Fruit fly (Drosophila melanogaster) whole organism, embryonic: Measurements from ENCODE around the gene wrd.

Experiments used
- Awh ChIP-seq: fragments of 200-800 bp; sonication (Bioruptor generic); IDR thresholded peaks from 2 replicates; pipeline ENCODE4, ENCODE4 v1.3.6; 2022; ENCODE audit warnings: missing biosample characterization, missing genetic modification characterization
- Blimp-1 ChIP-seq: fragments of 200-800 bp; sonication (Bioruptor generic); optimal IDR thresholded peaks from 3 replicates; lab custom pipeline; 2018; ENCODE audit warnings: missing biosample characterization, missing genetic modification characterization, mild to moderate bottlenecking, moderate library complexity, missing genetic modification reagents
- CG11560 ChIP-seq: fragments of 200-800 bp; sonication (Bioruptor generic); IDR thresholded peaks from 3 replicates; pipeline ENCODE4 v1.3.6; 2022; ENCODE audit warnings: missing biosample characterization, missing genetic modification characterization
- CG11723 ChIP-seq: fragments of 200-800 bp; sonication (Bioruptor generic); optimal IDR thresholded peaks from 2 replicates; lab custom pipeline; 2017; ENCODE audit warnings: missing biosample characterization, mild to moderate bottlenecking, missing genetic modification characterization
- CG14014 ChIP-seq: fragments of 200-800 bp; sonication (Bioruptor generic); IDR thresholded peaks from 2 replicates; pipeline ENCODE4 v1.3.6; 2022; ENCODE audit warnings: missing biosample characterization, missing genetic modification characterization
- CG15514 ChIP-seq: fragments of 200-800 bp; sonication (Bioruptor generic); optimal IDR thresholded peaks from 3 replicates; lab custom pipeline; 2017; ENCODE audit warnings: missing biosample characterization, missing genetic modification characterization, mild to moderate bottlenecking, moderate library complexity, missing genetic modification reagents
- CG17328 ChIP-seq: fragments of 200-800 bp; sonication (Bioruptor generic); IDR thresholded peaks from 2 replicates; pipeline ENCODE4 v1.3.6; 2022; ENCODE audit warnings: missing biosample characterization, missing genetic modification characterization
- CG33557 ChIP-seq: fragments of 200-800 bp; sonication (Bioruptor generic); optimal IDR thresholded peaks from 2 replicates; lab custom pipeline; 2019; ENCODE audit warnings: missing biosample characterization, mild to moderate bottlenecking, missing genetic modification characterization, moderate library complexity
- CG34224 ChIP-seq: fragments of 200-800 bp; sonication (Bioruptor generic); IDR thresholded peaks from 3 replicates; pipeline ENCODE4 v1.3.6; 2022; ENCODE audit warnings: missing biosample characterization, missing genetic modification characterization; ENCODE audit not compliant: partially characterized antibody
- CG3726 ChIP-seq: fragments of 200-800 bp; sonication (Bioruptor generic); IDR thresholded peaks from 3 replicates; pipeline ENCODE4, ENCODE4 v1.3.6; 2022; ENCODE audit warnings: missing biosample characterization, missing genetic modification characterization
- CG4328 ChIP-seq: fragments of 200-800 bp; sonication (Bioruptor generic); optimal IDR thresholded peaks from 3 replicates; lab custom pipeline; 2017; ENCODE audit warnings: missing biosample characterization, missing genetic modification reagents, missing genetic modification characterization
- CG43689 ChIP-seq: fragments of 200-800 bp; sonication (Bioruptor generic); IDR thresholded peaks from 2 replicates; pipeline ENCODE4 v1.3.6; 2022; ENCODE audit warnings: missing biosample characterization, missing genetic modification characterization
- CG5245 ChIP-seq: fragments of 200-800 bp; sonication (Bioruptor generic); optimal IDR thresholded peaks from 3 replicates; lab custom pipeline; 2016; ENCODE audit warnings: missing biosample characterization, missing genetic modification characterization
- CG7745 ChIP-seq: fragments of 200-800 bp; sonication (Bioruptor generic); optimal IDR thresholded peaks from 2 replicates; lab custom pipeline; 2018; ENCODE audit warnings: missing biosample characterization, mild to moderate bottlenecking, missing genetic modification characterization, moderate library complexity
- CG8290 ChIP-seq, 3 experiments: fragments of 200-800 bp; sonication (Bioruptor generic); optimal IDR thresholded peaks; 2 replicates each; lab custom pipeline; 2016 to 2019; ENCODE audit warnings: missing biosample characterization in 3 of 3, missing genetic modification characterization in 3 of 3, mild to moderate bottlenecking in 2 of 3, moderate library complexity in 1 of 3
- CG8359 ChIP-seq: fragments of 200-800 bp; sonication (Bioruptor generic); optimal IDR thresholded peaks from 2 replicates; lab custom pipeline; 2017; ENCODE audit warnings: missing biosample characterization, mild to moderate bottlenecking, missing genetic modification characterization, borderline replicate concordance
- CG8478 ChIP-seq: fragments of >200 bp; optimal IDR thresholded peaks from 2 replicates; lab custom pipeline; 2018
- Dad ChIP-seq: fragments of 200-800 bp; sonication (Bioruptor generic); optimal IDR thresholded peaks from 3 replicates; lab custom pipeline; 2016; ENCODE audit warnings: missing biosample characterization, missing genetic modification characterization
- E2f1 ChIP-seq: fragments of 200-800 bp; sonication (Bioruptor generic); IDR thresholded peaks from 2 replicates; pipeline ENCODE4 v1.3.6; 2022; ENCODE audit warnings: missing biosample characterization, missing genetic modification characterization
- GATAe ChIP-seq: fragments of 200-800 bp; sonication (Bioruptor generic); conservative IDR thresholded peaks from 2 replicates; pipeline ENCODE4 v1.3.6; 2022; ENCODE audit warnings: missing biosample characterization, missing genetic modification characterization
- H15 ChIP-seq: fragments of 200-800 bp; sonication (Bioruptor generic); IDR thresholded peaks from 3 replicates; pipeline ENCODE4 v1.3.6; 2022; ENCODE audit warnings: missing biosample characterization, missing genetic modification characterization
- Hr78 ChIP-seq, 2 experiments: fragments of 200-800 bp in 1 of 2; fragments of >200 bp in 1 of 2; sonication (Bioruptor generic) in 1 of 2; optimal IDR thresholded peaks; 2 replicates each; lab custom pipeline; 2017 to 2019; ENCODE audit warnings: missing biosample characterization in 2 of 2, missing genetic modification characterization in 2 of 2, mild to moderate bottlenecking in 1 of 2, moderate library complexity in 1 of 2
- Hsf ChIP-seq: fragments of 200-800 bp; sonication (Bioruptor generic); optimal IDR thresholded peaks from 3 replicates; lab custom pipeline; 2016; ENCODE audit warnings: missing biosample characterization, missing genetic modification characterization
- Mad ChIP-seq: fragments of 200-800 bp; sonication (Bioruptor generic); optimal IDR thresholded peaks from 2 replicates; lab custom pipeline; 2016; ENCODE audit warnings: missing biosample characterization, missing genetic modification characterization
- NC2α ChIP-seq: fragments of 200-800 bp; sonication (Bioruptor generic); optimal IDR thresholded peaks from 2 replicates; lab custom pipeline; 2016; ENCODE audit warnings: missing biosample characterization, missing genetic modification characterization
- Pdp1 ChIP-seq, 2 experiments: fragments of 200-800 bp; sonication (Bioruptor generic); optimal IDR thresholded peaks; 3 replicates each; lab custom pipeline; 2016; ENCODE audit warnings: missing biosample characterization in 2 of 2, missing genetic modification characterization in 2 of 2, mild to moderate bottlenecking in 1 of 2, moderate library complexity in 1 of 2
- Ravus ChIP-seq: fragments of 200-800 bp; sonication (Bioruptor generic); IDR thresholded peaks from 2 replicates; pipeline ENCODE4 v1.3.6; 2022; ENCODE audit warnings: missing biosample characterization, missing genetic modification characterization
- Rfx ChIP-seq: fragments of 200-800 bp; sonication (Bioruptor generic); IDR thresholded peaks from 2 replicates; pipeline ENCODE4 v1.3.6; 2022; ENCODE audit warnings: missing biosample characterization, missing genetic modification characterization
- Sox102F ChIP-seq: fragments of 200-800 bp; sonication (Bioruptor generic); optimal IDR thresholded peaks from 2 replicates; lab custom pipeline; 2018; ENCODE audit warnings: missing biosample characterization, mild to moderate bottlenecking, missing genetic modification characterization, moderate library complexity
- ac ChIP-seq: fragments of 200-800 bp; sonication (Bioruptor generic); optimal IDR thresholded peaks from 3 replicates; lab custom pipeline; 2017; ENCODE audit warnings: missing biosample characterization, mild to moderate bottlenecking, missing genetic modification characterization
- bbx ChIP-seq: fragments of 200-800 bp; sonication (Bioruptor generic); IDR thresholded peaks from 2 replicates; pipeline ENCODE4 v1.3.6; 2022; ENCODE audit warnings: missing biosample characterization, missing genetic modification characterization; ENCODE audit not compliant: partially characterized antibody
- chinmo ChIP-seq: fragments of 200-800 bp; sonication (Bioruptor generic); IDR thresholded peaks from 4 replicates; pipeline ENCODE4 v1.3.6; 2022; ENCODE audit warnings: missing biosample characterization, missing genetic modification characterization; ENCODE audit not compliant: partially characterized antibody
- crc ChIP-seq: fragments of 200-800 bp; sonication (Bioruptor generic); optimal IDR thresholded peaks from 2 replicates; lab custom pipeline; 2016; ENCODE audit warnings: missing biosample characterization, missing genetic modification characterization
- ftz-f1 ChIP-seq: fragments of 200-800 bp; sonication (Bioruptor generic); optimal IDR thresholded peaks from 2 replicates; lab custom pipeline; 2016; ENCODE audit warnings: missing biosample characterization, missing genetic modification characterization
- grau ChIP-seq: fragments of 200-800 bp; optimal IDR thresholded peaks from 3 replicates; lab custom pipeline; 2019; ENCODE audit warnings: missing biosample characterization, mild to moderate bottlenecking, missing genetic modification characterization, moderate library complexity
- gt ChIP-seq: fragments of 200-800 bp; sonication (Bioruptor generic); IDR thresholded peaks from 2 replicates; pipeline ENCODE4 v1.3.6; 2022; ENCODE audit warnings: missing biosample characterization, missing genetic modification characterization
- her ChIP-seq: fragments of 200-800 bp; sonication (Bioruptor generic); optimal IDR thresholded peaks from 2 replicates; lab custom pipeline; 2016; ENCODE audit warnings: missing biosample characterization, missing genetic modification characterization
- inv ChIP-seq: fragments of 200-800 bp; sonication (Bioruptor generic); IDR thresholded peaks from 2 replicates; pipeline ENCODE4 v1.3.6; 2022; ENCODE audit warnings: missing biosample characterization, missing genetic modification characterization; ENCODE audit not compliant: partially characterized antibody
- prd ChIP-seq, 3 experiments: fragments of >200 bp in 2 of 3; fragments of 200-800 bp in 1 of 3; sonication (Bioruptor generic) in 1 of 3; optimal IDR thresholded peaks in 2 of 3; IDR thresholded peaks in 1 of 3; 2 replicates in 2 of 3; 3 replicates in 1 of 3; pipeline versions ENCODE4 v1.3.6 to Lab custom; 2017 to 2022; ENCODE audit warnings: missing biosample characterization in 1 of 3, missing genetic modification characterization in 1 of 3
- repo ChIP-seq: fragments of 200-800 bp; sonication (Bioruptor generic); optimal IDR thresholded peaks from 2 replicates; lab custom pipeline; 2016; ENCODE audit warnings: missing biosample characterization, missing genetic modification characterization
- sc ChIP-seq, 3 experiments: fragments of >200 bp in 2 of 3; fragments of 200-800 bp in 1 of 3; sonication (Bioruptor generic) in 1 of 3; optimal IDR thresholded peaks; 2 replicates in 2 of 3; 3 replicates in 1 of 3; lab custom pipeline; 2017; ENCODE audit warnings: mild to moderate bottlenecking in 1 of 3, missing biosample characterization in 1 of 3, missing genetic modification characterization in 1 of 3, missing genetic modification reagents in 1 of 3
- sens-2 ChIP-seq: fragments of 200-800 bp; sonication (Bioruptor generic); IDR thresholded peaks from 2 replicates; pipeline ENCODE4 v1.3.6; 2022; ENCODE audit warnings: missing biosample characterization, missing genetic modification characterization
- trh ChIP-seq: fragments of 200-800 bp; sonication (Bioruptor generic); optimal IDR thresholded peaks from 2 replicates; lab custom pipeline; 2016; ENCODE audit warnings: missing biosample characterization, missing genetic modification characterization
- tx ChIP-seq: fragments of 200-800 bp; sonication (Bioruptor generic); optimal IDR thresholded peaks from 2 replicates; lab custom pipeline; 2016; ENCODE audit warnings: missing biosample characterization, missing genetic modification characterization
- unpg ChIP-seq: fragments of 200-800 bp; sonication (Bioruptor generic); optimal IDR thresholded peaks from 3 replicates; lab custom pipeline; 2018; ENCODE audit warnings: missing biosample characterization, mild to moderate bottlenecking, missing genetic modification characterization, moderate library complexity
- vvl ChIP-seq: fragments of 200-800 bp; sonication (Bioruptor generic); IDR thresholded peaks from 2 replicates; pipeline ENCODE4 v1.3.6; 2022; ENCODE audit warnings: missing biosample characterization, missing genetic modification characterization
- wor ChIP-seq: fragments of 200-800 bp; sonication (Bioruptor generic); IDR thresholded peaks from 2 replicates; pipeline ENCODE4 v1.3.6; 2022; ENCODE audit warnings: missing biosample characterization, missing genetic modification characterization
- zen2 ChIP-seq: fragments of 200-800 bp; sonication (Bioruptor generic); IDR thresholded peaks from 3 replicates; pipeline ENCODE4 v1.3.6; 2022; ENCODE audit warnings: missing biosample characterization, missing genetic modification characterization; ENCODE audit not compliant: partially characterized antibody
- zfh1 ChIP-seq: fragments of 200-800 bp; sonication (Bioruptor generic); IDR thresholded peaks from 3 replicates; pipeline ENCODE4 v1.3.6; 2022; ENCODE audit warnings: missing biosample characterization, missing genetic modification characterization

Gene wrd

dm6 chr3R:18223434-18223833 is 55.9 kb downstream of the wrd start, which contains the start of the genes mTerf5 and Non3 (continued):
- no peak for TF ChIP-seq ac
- TF ChIP-seq CG7745 = no peak
- TF ChIP-seq unpg (GFP tag; lab: Kevin White, UChicago) = peak; percentile 69
- peak; percentile 58; the same call in 1 of the 3 replicates for TF ChIP-seq zfh1 (GFP tag; lab: Robert Waterston, UW)
- no peak for TF ChIP-seq Hr78 (GFP tag; optimal IDR thresholded peaks at IDR 0.05; lab: Kevin White, UChicago)
- TF ChIP-seq CG5245 = no peak
- peak; percentile 72; the same call in 1 of the 2 replicates for TF ChIP-seq bbx
- no peak for TF ChIP-seq crc (GFP tag; lab: Kevin White, UChicago)
- TF ChIP-seq E2f1 = peak; percentile 11; the same call in 1 of the 2 replicates
- no peak for TF ChIP-seq GATAe
- 0 out of 2 replicates have a peak, but pooled peaks have one; percentile 12 for TF ChIP-seq CG43689
- no peak for TF ChIP-seq CG14014 (GFP tag; lab: Robert Waterston, UW)
- no peak for TF ChIP-seq CG8478
- TF ChIP-seq CG8359 (GFP tag; lab: Kevin White, UChicago) = no peak
- peak; percentile 85 for TF ChIP-seq inv (GFP tag; lab: Robert Waterston, UW)
- TF ChIP-seq trh = no peak
- no peak; the same call in 1 of the 2 replicates for TF ChIP-seq Ravus (GFP tag; lab: Robert Waterston, UW)
- peak; percentile 83; the same call in 2 of the 3 replicates for TF ChIP-seq zen2 (GFP tag; lab: Robert Waterston, UW)
- no peak for TF ChIP-seq CG3726 (GFP tag; lab: Robert Waterston, UW)
- peak; percentile 91; the same call in 3 of the 4 replicates for TF ChIP-seq chinmo (GFP tag; lab: Robert Waterston, UW)
- no peak for TF ChIP-seq ftz-f1 (GFP tag; lab: Kevin White, UChicago)
- TF ChIP-seq gt (GFP tag; lab: Robert Waterston, UW) = no peak
- TF ChIP-seq repo (GFP tag; lab: Kevin White, UChicago) = peak; percentile 18
- TF ChIP-seq Blimp-1 (GFP tag; lab: Kevin White, UChicago) = peak; percentile 54
- no peak for TF ChIP-seq Awh (GFP tag; lab: Robert Waterston, UW)
- TF ChIP-seq prd (optimal IDR thresholded peaks at IDR 0.05; lab: Kevin White, UChicago) = no peak
- TF ChIP-seq prd (GFP tag; IDR thresholded peaks at IDR 0.05; lab: Robert Waterston, UW) = peak; percentile 66
- TF ChIP-seq Dad (GFP tag; lab: Kevin White, UChicago) = no peak
- peak; percentile 21 for TF ChIP-seq CG11723 (GFP tag; lab: Kevin White, UChicago)
- peak; percentile 17 for TF ChIP-seq Hsf (GFP tag; lab: Kevin White, UChicago)
- TF ChIP-seq Mad = no peak
- no peak for TF ChIP-seq wor (GFP tag; lab: Robert Waterston, UW)
- peak; percentile 51 for TF ChIP-seq CG17328 (GFP tag; lab: Robert Waterston, UW)
- TF ChIP-seq CG4328 (GFP tag; lab: Kevin White, UChicago) = peak; percentile 41
- TF ChIP-seq grau = peak; percentile 66
- TF ChIP-seq CG34224 (GFP tag; lab: Robert Waterston, UW) = peak; percentile 90
- TF ChIP-seq sens-2 (GFP tag; lab: Robert Waterston, UW) = no peak
- peak; percentile 47 for TF ChIP-seq CG33557
- TF ChIP-seq CG15514 (GFP tag; lab: Kevin White, UChicago) = peak; percentile 62
- peak; percentile 52 for TF ChIP-seq CG8290 (GFP tag; optimal IDR thresholded peaks at IDR 0.05; lab: Kevin White, UChicago)
- TF ChIP-seq CG8290 (tag; optimal IDR thresholded peaks at IDR 0.05; lab: Kevin White, UChicago) = peak in 1 of 2 experiments; percentile 20
- TF ChIP-seq Pdp1 (GFP tag; optimal IDR thresholded peaks at IDR 0.05; lab: Kevin White, UChicago) = peak in 1 of 2 experiments; percentile 30
- peak; percentile 64 for TF ChIP-seq Sox102F (GFP tag; lab: Kevin White, UChicago)
- peak; percentile 66 for TF ChIP-seq vvl (GFP tag; lab: Robert Waterston, UW)
- TF ChIP-seq CG11560 (tag; lab: Robert Waterston, UW) = no peak
- TF ChIP-seq H15 (GFP tag; lab: Robert Waterston, UW) = peak; percentile 15; the same call in 1 of the 3 replicates
- TF ChIP-seq tx (GFP tag; lab: Kevin White, UChicago) = no peak
- peak; percentile 59 for TF ChIP-seq Rfx (GFP tag; lab: Robert Waterston, UW)
- no peak for TF ChIP-seq sc (optimal IDR thresholded peaks at IDR 0.05; lab: Kevin White, UChicago)
- TF ChIP-seq sc (GFP tag; optimal IDR thresholded peaks at IDR 0.05; lab: Kevin White, UChicago) = peak; percentile 34
- TF ChIP-seq her = no peak
- TF ChIP-seq NC2α (GFP tag; lab: Kevin White, UChicago) = no peak
